Worm (Caenorhabditis elegans) whole organism, midembryonic: ENCODE results near the gene F11A5.15.

Source experiments
- flt-1 ChIP-seq: fragments of 200-800 bp; sonication (Bioruptor generic); IDR thresholded peaks from 2 replicates; pipeline ENCODE4 v1.3.6; 2022; ENCODE audit warnings: missing genetic modification characterization, missing compliant biosample characterization
- med-1 ChIP-seq: sonication (generic microtip); optimal IDR thresholded peaks from 2 replicates; lab custom pipeline; 2017; ENCODE audit warnings: missing genetic modification characterization, mild to moderate bottlenecking, missing compliant biosample characterization, antibody characterized with exemption, missing genetic modification reagents; ENCODE audit not compliant: insufficient read depth
- ztf-29 ChIP-seq: fragments of 200-800 bp; sonication (Bioruptor generic); IDR thresholded peaks from 2 replicates; pipeline ENCODE4 v1.3.6; 2022; ENCODE audit warnings: missing genetic modification reagents, missing genetic modification characterization, missing compliant biosample characterization

ce11 chrV:16237223-16237622 is 18.8 kb upstream of the F11A5.15 start, which contains the start of gene F21H7.5:
- TF ChIP-seq flt-1 (no peak), med-1 (GFP tag; lab: Kevin White, UChicago) (no peak), ztf-29 (GFP tag; lab: Robert Waterston, UW) (no peak)
